Worm (Caenorhabditis elegans): ENCODE data around the gene F53H4.4.

F53H4.4 gene

ce11 chrX:15842492-15842891 is 23.7 kb upstream of the F53H4.4 start (continued):
- TF ChIP-seq cebp-2 (GFP tag; IDR thresholded peaks at IDR 0.05) (no peak), dpff-1 (tag; optimal IDR thresholded peaks at IDR 0.05) (no peak), dox-1 (GFP tag; IDR thresholded peaks at IDR 0.05) (peak; percentile 27; the same call in 1 of the 2 replicates), lir-1 (GFP tag; conservative IDR thresholded peaks at IDR 0.05) (no peak), nhr-27 (tag; optimal IDR thresholded peaks at IDR 0.05) (no peak), F57C9.4 (tag; optimal IDR thresholded peaks at IDR 0.05) (no peak), T07F8.4 (tag; optimal IDR thresholded peaks at IDR 0.05) (no peak), hlh-12 (tag; optimal IDR thresholded peaks at IDR 0.05) (no peak), ccch-3 (GFP tag; optimal IDR thresholded peaks at IDR 0.05) (no peak), egl-18 (GFP tag; IDR thresholded peaks at IDR 0.05) (no peak), ceh-91 (GFP tag; IDR thresholded peaks at IDR 0.05) (no peak), pha-4 (tag; optimal IDR thresholded peaks at IDR 0.05) (peak; percentile 60), ceh-27 (GFP tag; optimal IDR thresholded peaks at IDR 0.05) (no peak), nhr-120 (GFP tag; IDR thresholded peaks at IDR 0.05) (no peak), snpc-1.1 (tag; optimal IDR thresholded peaks at IDR 0.05; ENCODE audit: insufficient read depth) (no peak), mxl-1 (tag; optimal IDR thresholded peaks at IDR 0.05) (no peak), rcor-1 (GFP tag; IDR thresholded peaks at IDR 0.05) (no peak), aptf-2 (GFP tag; conservative IDR thresholded peaks at IDR 0.05) (no peak), madf-10 (tag; optimal IDR thresholded peaks at IDR 0.05) (peak; percentile 66), ekl-4 (GFP tag; IDR thresholded peaks at IDR 0.05) (no peak), lsy-27 (tag; optimal IDR thresholded peaks at IDR 0.05; ENCODE audit: borderline replicate concordance, insufficient read depth) (no peak), C17E4.6 (GFP tag; IDR thresholded peaks at IDR 0.05) (no peak), ztf-22 (GFP tag; optimal IDR thresholded peaks at IDR 0.05) (peak; percentile 35), ets-4 (GFP tag; optimal IDR thresholded peaks at IDR 0.05) (peak; percentile 74), somi-1 (GFP tag; optimal IDR thresholded peaks at IDR 0.05) (no peak), hmg-1.2 (GFP tag; IDR thresholded peaks at IDR 0.05) (no peak), bed-2 (GFP tag; IDR thresholded peaks at IDR 0.05) (no peak), ztf-26 (tag; optimal IDR thresholded peaks at IDR 0.05) (no peak), lsl-1 (GFP tag; optimal IDR thresholded peaks at IDR 0.05) (no peak), Y53F4B.3 (GFP tag; IDR thresholded peaks at IDR 0.05) (no peak), zim-3 (tag; optimal IDR thresholded peaks at IDR 0.05) (peak; percentile 15), him-1 (tag; optimal IDR thresholded peaks at IDR 0.05) (no peak), snpc-4 (GFP tag; optimal IDR thresholded peaks at IDR 0.05) (no peak), snpc-4 (tag; optimal IDR thresholded peaks at IDR 0.05) (peak in 2 of 4 experiments; percentile 21 to 41), F55B11.4 (tag; optimal IDR thresholded peaks at IDR 0.05; ENCODE audit: borderline replicate concordance, insufficient read depth) (no peak), unc-130 (GFP tag; optimal IDR thresholded peaks at IDR 0.05) (no peak), snpc-3.4 (tag; optimal IDR thresholded peaks at IDR 0.05) (no peak), F52B5.7 (tag; optimal IDR thresholded peaks at IDR 0.05) (no peak), zfh-2 (GFP tag; conservative IDR thresholded peaks at IDR 0.05) (no peak), B0336.3 (GFP tag; IDR thresholded peaks at IDR 0.05) (peak; percentile 67), hsf-1 (GFP tag; IDR thresholded peaks at IDR 0.05) (no peak), hrde-1 (tag; optimal IDR thresholded peaks at IDR 0.05; ENCODE audit: borderline replicate concordance) (no peak), fkh-3 (tag; optimal IDR thresholded peaks at IDR 0.05) (no peak), F37B4.10 (GFP tag; IDR thresholded peaks at IDR 0.05) (no peak), C06A6.2 (GFP tag; conservative IDR thresholded peaks at IDR 0.05) (0 out of 2 replicates have a peak, but pooled peaks have one; percentile 40), attf-5 (GFP tag; optimal IDR thresholded peaks at IDR 0.05) (no peak), K11D2.4 (GFP tag; IDR thresholded peaks at IDR 0.05) (no peak), F49E8.2 (tag; optimal IDR thresholded peaks at IDR 0.05; ENCODE audit: insufficient read depth) (no peak), B0035.1 (tag; optimal IDR thresholded peaks at IDR 0.05) (no peak)
